Worm (Caenorhabditis elegans) whole organism, late embryonic: Measurements from ENCODE around the gene str-252.

Experiments used
- K02D7.2 ChIP-seq: sonication (generic microtip); optimal IDR thresholded peaks from 2 replicates; lab custom pipeline; 2017; ENCODE audit warnings: mild to moderate bottlenecking, missing genetic modification characterization, missing compliant biosample characterization
- K09A11.1 ChIP-seq: sonication (generic microtip); optimal IDR thresholded peaks from 2 replicates; lab custom pipeline; 2017; ENCODE audit warnings: antibody characterized with exemption, mild to moderate bottlenecking, missing genetic modification characterization, missing compliant biosample characterization; ENCODE audit not compliant: insufficient read depth
- T23F11.4 ChIP-seq: fragments of 200-800 bp; sonication (Bioruptor generic); optimal IDR thresholded peaks from 2 replicates; lab custom pipeline; 2018; ENCODE audit warnings: mild to moderate bottlenecking, missing genetic modification characterization, missing compliant biosample characterization
- ahr-1 ChIP-seq: sonication (generic microtip); optimal IDR thresholded peaks from 2 replicates; lab custom pipeline; 2016; ENCODE audit warnings: missing genetic modification characterization, missing compliant biosample characterization
- ama-1 ChIP-seq: fragments of 150-350 bp; optimal IDR thresholded peaks from 2 replicates; lab custom pipeline; 2014
- ceh-14 ChIP-seq: sonication (generic microtip); optimal IDR thresholded peaks from 2 replicates; lab custom pipeline; 2016; ENCODE audit warnings: missing genotype, missing genetic modification characterization, missing compliant biosample characterization
- ceh-18 ChIP-seq: sonication (generic microtip); optimal IDR thresholded peaks from 2 replicates; lab custom pipeline; 2016; ENCODE audit warnings: missing genetic modification characterization, missing compliant biosample characterization
- ceh-19 ChIP-seq: fragments of 200-800 bp; sonication (Bioruptor generic); optimal IDR thresholded peaks from 2 replicates; lab custom pipeline; 2018; ENCODE audit warnings: mild to moderate bottlenecking, missing genetic modification characterization, missing compliant biosample characterization
- ceh-31 ChIP-seq: sonication (generic microtip); optimal IDR thresholded peaks from 2 replicates; lab custom pipeline; 2016; ENCODE audit warnings: missing genetic modification characterization, missing compliant biosample characterization
- ceh-34 ChIP-seq: sonication (generic microtip); optimal IDR thresholded peaks from 2 replicates; lab custom pipeline; 2016; ENCODE audit warnings: mild to moderate bottlenecking, missing genetic modification characterization, missing compliant biosample characterization
- ceh-48 ChIP-seq: sonication (generic microtip); optimal IDR thresholded peaks from 2 replicates; lab custom pipeline; 2016; ENCODE audit warnings: missing genetic modification characterization, inconsistent platforms, missing compliant biosample characterization
- ceh-9 ChIP-seq: sonication (generic microtip); optimal IDR thresholded peaks from 2 replicates; lab custom pipeline; 2016; ENCODE audit warnings: mild to moderate bottlenecking, missing genetic modification characterization, inconsistent platforms, missing compliant biosample characterization
- che-1 ChIP-seq: sonication (generic microtip); optimal IDR thresholded peaks from 2 replicates; lab custom pipeline; 2016; ENCODE audit warnings: mild to moderate bottlenecking, missing genetic modification characterization, missing compliant biosample characterization
- dmd-4 ChIP-seq: sonication (generic microtip); optimal IDR thresholded peaks from 2 replicates; lab custom pipeline; 2016; ENCODE audit warnings: borderline replicate concordance, missing genetic modification characterization, missing compliant biosample characterization
- elt-4 ChIP-seq: sonication (generic microtip); optimal IDR thresholded peaks from 2 replicates; lab custom pipeline; 2016; ENCODE audit warnings: missing genetic modification characterization, missing compliant biosample characterization
- ets-4 ChIP-seq: sonication (generic microtip); optimal IDR thresholded peaks from 2 replicates; lab custom pipeline; 2016; ENCODE audit warnings: missing genetic modification characterization, missing compliant biosample characterization
- hlh-6 ChIP-seq: sonication (generic microtip); optimal IDR thresholded peaks from 2 replicates; lab custom pipeline; 2016; ENCODE audit warnings: missing genotype, missing genetic modification characterization, missing compliant biosample characterization
- hlh-8 ChIP-seq: sonication (generic microtip); optimal IDR thresholded peaks from 2 replicates; lab custom pipeline; 2016; ENCODE audit warnings: missing genotype, missing genetic modification characterization, missing compliant biosample characterization
- lim-6 ChIP-seq: sonication (generic microtip); optimal IDR thresholded peaks from 2 replicates; lab custom pipeline; 2016; ENCODE audit warnings: missing genetic modification characterization, missing compliant biosample characterization
- nhr-11 ChIP-seq: fragments of 150-350 bp; optimal IDR thresholded peaks from 2 replicates; lab custom pipeline; 2014; ENCODE audit warnings: missing biosample characterization, missing genetic modification characterization
- odd-2 ChIP-seq: sonication (generic microtip); optimal IDR thresholded peaks from 2 replicates; lab custom pipeline; 2017; ENCODE audit warnings: antibody characterized with exemption, mild to moderate bottlenecking, missing genetic modification characterization, missing compliant biosample characterization
- pag-3 ChIP-seq: sonication (generic microtip); optimal IDR thresholded peaks from 2 replicates; lab custom pipeline; 2016; ENCODE audit warnings: missing compliant biosample characterization, missing genetic modification characterization, borderline replicate concordance
- pat-9 ChIP-seq: fragments of 200-800 bp; sonication (Bioruptor generic); optimal IDR thresholded peaks from 2 replicates; lab custom pipeline; 2018; ENCODE audit warnings: mild to moderate bottlenecking, missing genetic modification characterization, moderate library complexity, missing compliant biosample characterization
- pha-2 ChIP-seq: sonication (generic microtip); optimal IDR thresholded peaks from 2 replicates; lab custom pipeline; 2017; ENCODE audit warnings: mild to moderate bottlenecking, missing genetic modification characterization, missing compliant biosample characterization
- pqm-1 ChIP-seq: sonication (generic microtip); optimal IDR thresholded peaks from 2 replicates; lab custom pipeline; 2016; ENCODE audit warnings: missing genetic modification characterization, missing compliant biosample characterization
- pros-1 ChIP-seq: fragments of 150-350 bp; optimal IDR thresholded peaks from 2 replicates; lab custom pipeline; 2014; ENCODE audit warnings: missing biosample characterization, missing genetic modification reagents, missing genetic modification characterization
- rnt-1 ChIP-seq: sonication (generic microtip); optimal IDR thresholded peaks from 2 replicates; lab custom pipeline; 2016; ENCODE audit warnings: missing genetic modification characterization, missing compliant biosample characterization
- syd-9 ChIP-seq: sonication (generic microtip); optimal IDR thresholded peaks from 2 replicates; lab custom pipeline; 2016; ENCODE audit warnings: mild to moderate bottlenecking, missing genetic modification characterization, moderate library complexity, missing compliant biosample characterization
- tbx-7 ChIP-seq: sonication (generic microtip); optimal IDR thresholded peaks from 2 replicates; lab custom pipeline; 2016; ENCODE audit warnings: missing genotype, missing genetic modification characterization, missing compliant biosample characterization
- unc-3 ChIP-seq, 2 experiments: fragments of 200-800 bp in 1 of 2; sonication (Bioruptor generic) in 1 of 2; sonication (generic microtip) in 1 of 2; conservative IDR thresholded peaks in 1 of 2; optimal IDR thresholded peaks in 1 of 2; 2 replicates each; pipeline versions ENCODE4 v1.3.6 to Lab custom; 2016 to 2022; ENCODE audit warnings: missing compliant biosample characterization in 2 of 2, missing genetic modification characterization in 2 of 2, missing genetic modification reagents in 1 of 2
- unc-42 ChIP-seq: sonication (generic microtip); optimal IDR thresholded peaks from 2 replicates; lab custom pipeline; 2016; ENCODE audit warnings: missing genotype, missing genetic modification characterization, missing compliant biosample characterization
- unc-55 ChIP-seq: sonication (generic microtip); optimal IDR thresholded peaks from 2 replicates; lab custom pipeline; 2017; ENCODE audit warnings: missing biosample characterization, missing genetic modification reagents, missing genetic modification characterization

The str-252 gene

DNA sequence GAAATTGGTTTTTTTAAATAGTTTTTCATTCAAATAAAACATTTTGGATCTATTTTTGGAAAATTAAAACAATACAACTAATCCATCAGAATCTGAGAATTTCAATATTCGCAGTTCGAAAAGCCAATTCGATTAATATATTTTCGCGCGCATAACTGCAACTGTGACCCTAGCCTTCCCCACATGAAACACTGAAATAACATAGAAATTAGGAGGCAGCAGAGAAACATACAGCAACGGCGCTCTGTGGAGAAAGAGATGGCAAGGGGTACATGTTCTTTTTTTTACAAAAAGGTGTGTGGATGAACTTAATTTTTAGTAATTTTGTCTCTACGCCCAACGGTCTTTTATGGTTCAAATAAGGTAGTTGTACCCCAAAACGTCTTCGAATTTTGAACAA, 36.1 kb upstream of the str-252 start:
- TF ChIP-seq pros-1 (tag; lab: Kevin White, UChicago) (no peak), K09A11.1 (tag; lab: Kevin White, UChicago) (no peak), unc-42 (peak; percentile 18)

DNA sequence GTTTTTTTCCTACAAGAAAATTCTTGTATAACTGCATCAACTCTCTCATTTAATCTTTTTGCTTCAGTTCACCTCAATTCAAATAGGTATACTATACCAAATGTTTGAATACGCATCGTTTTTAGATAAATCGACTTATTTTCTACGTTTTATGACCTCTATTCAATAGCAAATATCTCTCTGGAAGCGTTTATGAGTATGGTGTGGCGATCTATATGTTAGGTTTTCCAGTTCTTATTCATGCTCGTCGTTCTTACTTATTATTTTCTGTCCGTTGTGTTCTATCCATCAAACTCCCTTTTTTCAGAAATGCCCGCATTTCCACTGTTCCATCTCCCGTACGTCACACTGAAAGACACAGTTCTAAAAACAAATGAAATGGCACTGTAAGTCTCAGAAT, 35.7 kb upstream of the str-252 start, which contains the start of gene T22G5.3:
TSS of gene T22G5.3 (plus strand) at position 301 of the 400 bp plus-strand sequence.
- no peak for TF ChIP-seq hlh-6
- no peak for TF ChIP-seq ama-1
- no peak for TF ChIP-seq pag-3 (tag; lab: Kevin White, UChicago)
- no peak for TF ChIP-seq ahr-1 (tag; lab: Kevin White, UChicago)

DNA sequence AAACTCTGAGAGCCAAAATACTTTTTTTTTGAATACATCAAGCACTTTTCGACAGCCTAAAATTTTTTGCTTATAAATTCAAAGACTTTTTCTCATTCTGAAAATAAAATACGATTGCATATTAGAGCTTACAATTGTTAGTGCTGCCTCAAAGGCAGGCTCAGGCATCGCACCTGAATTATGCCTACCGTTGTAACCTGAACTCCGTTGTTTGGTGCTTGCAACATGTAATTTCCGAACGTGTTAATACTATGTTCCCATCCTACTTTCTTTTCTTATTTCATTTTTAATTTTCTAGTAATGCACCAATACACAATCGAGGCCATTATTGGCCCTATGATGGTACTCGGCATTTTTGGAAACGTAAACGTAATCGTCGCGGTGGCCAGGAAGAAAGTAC, 28.9 kb upstream of the str-252 start, which contains the start of gene srsx-19:
TSS of gene srsx-19 (plus strand) at position 301 of the 400 bp plus-strand sequence.
- TF ChIP-seq unc-3 (GFP tag; conservative IDR thresholded peaks at IDR 0.05; lab: Robert Waterston, UW), result no peak
- no peak for TF ChIP-seq unc-3 (tag; optimal IDR thresholded peaks at IDR 0.05; lab: Kevin White, UChicago)
- TF ChIP-seq ceh-48 (tag; lab: Kevin White, UChicago), result no peak
- TF ChIP-seq tbx-7 (tag; lab: Kevin White, UChicago), result no peak
- TF ChIP-seq hlh-8, result no peak
- TF ChIP-seq ceh-31 (tag; lab: Kevin White, UChicago), result no peak
- TF ChIP-seq dmd-4, result no peak
- TF ChIP-seq unc-55 (GFP tag; lab: Kevin White, UChicago), result no peak
- TF ChIP-seq pha-2 (tag; lab: Kevin White, UChicago), result no peak
- TF ChIP-seq, all 69 proteins: peak for 0

DNA sequence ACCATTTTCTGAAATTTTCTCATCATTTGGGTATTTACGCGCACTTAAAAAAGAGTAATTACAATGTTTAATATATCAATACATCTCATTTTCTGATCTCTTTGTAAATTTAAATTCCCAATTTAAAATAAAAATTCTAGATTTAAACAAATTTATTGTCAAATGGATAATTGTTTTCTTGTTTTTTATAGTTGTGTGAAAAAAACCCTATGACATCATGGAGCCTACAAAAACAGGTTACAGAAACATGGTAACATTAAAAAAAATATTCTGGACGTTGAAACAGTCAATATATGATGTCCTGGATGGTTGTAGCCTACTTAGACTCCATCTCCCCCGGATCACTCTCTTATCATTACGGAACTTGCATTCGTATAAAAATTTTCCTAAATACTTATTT, 26.8 kb upstream of the str-252 start, which contains the start of gene spp-12:
TSS of gene spp-12 (plus strand) at position 301 of the 400 bp plus-strand sequence.
- no peak for TF ChIP-seq ceh-34 (tag; lab: Kevin White, UChicago)
- no peak for TF ChIP-seq ceh-9 (tag; lab: Kevin White, UChicago)
- no peak for TF ChIP-seq dmd-4
- no peak for TF ChIP-seq odd-2 (tag; lab: Kevin White, UChicago)
- no peak for TF ChIP-seq hlh-6
- no peak for TF ChIP-seq pat-9 (tag; lab: Kevin White, UChicago)
- TF ChIP-seq ceh-48 (tag; lab: Kevin White, UChicago), result no peak
- no peak for TF ChIP-seq ceh-18 (tag; lab: Kevin White, UChicago)
- no peak for TF ChIP-seq unc-55 (GFP tag; lab: Kevin White, UChicago)

DNA sequence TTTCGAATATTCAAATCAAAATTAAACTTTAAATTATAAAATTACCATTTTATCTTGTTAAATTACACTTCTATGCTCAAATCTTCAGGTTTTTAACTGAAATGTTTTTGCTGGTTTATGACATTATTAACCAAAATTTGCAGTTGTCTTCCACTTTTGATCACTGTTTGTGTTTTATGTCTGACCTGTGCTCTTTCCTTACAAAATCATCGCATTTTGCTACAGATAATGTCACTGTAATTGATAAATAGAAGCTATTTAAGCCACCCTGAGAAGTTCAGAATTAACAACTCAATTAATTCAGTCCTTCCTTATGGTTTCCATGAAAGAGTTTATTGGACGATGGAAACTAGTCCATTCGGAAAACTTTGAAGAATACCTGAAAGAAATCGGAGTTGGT, 25.8 kb upstream of the str-252 start, which contains the start of gene lbp-8:
TSS of gene lbp-8 (plus strand) at position 301 of the 400 bp plus-strand sequence.
- TF ChIP-seq ceh-19 (no peak), syd-9 (no peak), pha-2 (tag; lab: Kevin White, UChicago) (no peak), unc-3 (GFP tag; conservative IDR thresholded peaks at IDR 0.05; lab: Robert Waterston, UW) (no peak), unc-3 (tag; optimal IDR thresholded peaks at IDR 0.05; lab: Kevin White, UChicago) (no peak), nhr-11 (tag; lab: Kevin White, UChicago) (no peak), ceh-34 (tag; lab: Kevin White, UChicago) (no peak), ceh-9 (tag; lab: Kevin White, UChicago) (no peak), ceh-14 (no peak), ets-4 (tag; lab: Kevin White, UChicago) (no peak), pat-9 (tag; lab: Kevin White, UChicago) (no peak), K02D7.2 (tag; lab: Kevin White, UChicago) (no peak)
- TF ChIP-seq, all 69 proteins: peak for 0

DNA sequence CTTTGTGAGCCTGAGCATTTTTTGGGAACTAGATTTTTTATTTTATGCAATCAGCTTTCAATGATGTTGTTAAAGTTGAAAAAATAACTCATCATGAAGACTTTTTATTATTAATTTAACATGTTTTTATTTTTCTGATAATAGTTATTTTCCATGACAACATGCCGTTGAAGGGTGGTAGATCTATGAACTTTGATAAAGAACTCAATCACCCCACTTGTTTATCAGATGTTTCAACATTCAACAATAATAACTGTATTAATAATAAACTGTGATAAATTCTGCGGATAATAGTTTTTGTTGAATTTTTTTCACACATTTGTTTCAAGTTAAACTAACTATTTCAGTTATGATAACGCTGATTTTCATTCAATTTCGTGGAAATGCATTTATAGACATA, 24.8 kb upstream of the str-252 start:
- TF ChIP-seq rnt-1 (no peak), unc-3 (GFP tag; conservative IDR thresholded peaks at IDR 0.05; lab: Robert Waterston, UW) (no peak), unc-3 (tag; optimal IDR thresholded peaks at IDR 0.05; lab: Kevin White, UChicago) (no peak), lim-6 (no peak), T23F11.4 (GFP tag; lab: Kevin White, UChicago) (no peak), ceh-48 (tag; lab: Kevin White, UChicago) (no peak), elt-4 (tag; lab: Kevin White, UChicago) (no peak), che-1 (no peak), ahr-1 (tag; lab: Kevin White, UChicago) (no peak), pqm-1 (no peak), pros-1 (tag; lab: Kevin White, UChicago) (no peak)
